Fruit fly (Drosophila melanogaster): ENCODE measurements around the gene CG32201.

Gene CG32201

dm6 chr3L:18620988-18621734 lies 11.7 kb downstream of the CG32201 start (continued):
- TF ChIP-seq Xrp1 (GFP tag; IDR thresholded peaks at IDR 0.05) (peak; percentile 61), CG17385 (GFP tag; optimal IDR thresholded peaks at IDR 0.05) (peak; percentile 28), CG11560 (tag; IDR thresholded peaks at IDR 0.05) (no peak), dati (GFP tag; IDR thresholded peaks at IDR 0.05) (no peak), emc (GFP tag; optimal IDR thresholded peaks at IDR 0.05) (peak; percentile 51), CG15011 (GFP tag; optimal IDR thresholded peaks at IDR 0.05) (no peak), mld (GFP tag; IDR thresholded peaks at IDR 0.05; ENCODE audit: partially characterized antibody) (no peak), pzg (GFP tag; optimal IDR thresholded peaks at IDR 0.05) (peak; percentile 26), CG13775 (GFP tag; optimal IDR thresholded peaks at IDR 0.05) (peak; percentile 6), tup (GFP tag; optimal IDR thresholded peaks at IDR 0.05) (peak; percentile 16), pros (GFP tag; optimal IDR thresholded peaks at IDR 0.05) (peak; percentile 82), p53 (GFP tag; optimal IDR thresholded peaks at IDR 0.05) (peak; percentile 39), HLH54F (GFP tag; optimal IDR thresholded peaks at IDR 0.05) (peak; percentile 57), MBD-R2 (GFP tag; IDR thresholded peaks at IDR 0.05) (peak; percentile 30; the same call in 1 of the 2 replicates), CHES-1-like (GFP tag; optimal IDR thresholded peaks at IDR 0.05) (peak; percentile 38), sima (GFP tag; optimal IDR thresholded peaks at IDR 0.05) (no peak), CG11093 (GFP tag; IDR thresholded peaks at IDR 0.05) (no peak), CG12659 (GFP tag; optimal IDR thresholded peaks at IDR 0.05) (peak; percentile 9), CG9817 (tag; optimal IDR thresholded peaks at IDR 0.05) (no peak), HLHmδ (GFP tag; optimal IDR thresholded peaks at IDR 0.05) (peak; percentile 40), CG16863 (GFP tag; optimal IDR thresholded peaks at IDR 0.05) (peak; percentile 20), aop (GFP tag; IDR thresholded peaks at IDR 0.05) (0 out of 2 replicates have a peak, but pooled peaks have one; percentile 29), CG2129 (GFP tag; IDR thresholded peaks at IDR 0.05; ENCODE audit: partially characterized antibody) (peak; percentile 39), HLH4C (GFP tag; IDR thresholded peaks at IDR 0.05; ENCODE audit: partially characterized antibody) (peak; percentile 57; the same call in 2 of the 3 replicates), Atf6 (GFP tag; IDR thresholded peaks at IDR 0.05) (peak; percentile 65), sd (tag; optimal IDR thresholded peaks at IDR 0.05) (peak; percentile 90), CG15514 (GFP tag; optimal IDR thresholded peaks at IDR 0.05) (peak; percentile 47), CG3281 (GFP tag; optimal IDR thresholded peaks at IDR 0.05) (peak; percentile 4), CG3847 (GFP tag; IDR thresholded peaks at IDR 0.05) (peak; percentile 49; the same call in 1 of the 2 replicates), CG15479 (GFP tag; optimal IDR thresholded peaks at IDR 0.05) (peak; percentile 89), CG10462 (GFP tag; optimal IDR thresholded peaks at IDR 0.05) (no peak), CG4854 (GFP tag; optimal IDR thresholded peaks at IDR 0.05) (no peak), Sox100B (GFP tag; optimal IDR thresholded peaks at IDR 0.05) (peak; percentile 39), CG1603 (tag; optimal IDR thresholded peaks at IDR 0.05) (peak; percentile 44), bsh (GFP tag; optimal IDR thresholded peaks at IDR 0.05) (peak in 1 of 2 experiments; percentile 61), pan (optimal IDR thresholded peaks at IDR 0.05) (peak in 1 of 2 experiments; percentile 47), pan (GFP tag; optimal IDR thresholded peaks at IDR 0.05 in 1 of 2, IDR thresholded peaks at IDR 0.05 in 1 of 2) (peak in 1 of 2 experiments; percentile 46), CG31224 (GFP tag; IDR thresholded peaks at IDR 0.05) (no peak), CG2116 (GFP tag; optimal IDR thresholded peaks at IDR 0.05) (no peak), ems (GFP tag; optimal IDR thresholded peaks at IDR 0.05) (peak; percentile 55), CG7839 (tag; optimal IDR thresholded peaks at IDR 0.05) (peak; percentile 45), chn (GFP tag; optimal IDR thresholded peaks at IDR 0.05) (peak; percentile 55), Side (GFP tag; optimal IDR thresholded peaks at IDR 0.05) (peak; percentile 54), CG17359 (tag; optimal IDR thresholded peaks at IDR 0.05) (peak; percentile 45), CG17361 (GFP tag; IDR thresholded peaks at IDR 0.05) (no peak), Chrac-16 (GFP tag; optimal IDR thresholded peaks at IDR 0.05) (peak; percentile 45), CG15601 (tag; optimal IDR thresholded peaks at IDR 0.05) (peak; percentile 32), Dad (GFP tag; optimal IDR thresholded peaks at IDR 0.05) (peak; percentile 6), shn (GFP tag; optimal IDR thresholded peaks at IDR 0.05) (peak; percentile 63)
